Worm (Caenorhabditis elegans) whole organism, young adult: ENCODE results near the gene gei-8.

Experiments
- B0019.2 ChIP-seq: fragments of 200-800 bp; sonication (Bioruptor generic); conservative IDR thresholded peaks from 2 replicates; pipeline ENCODE4 v1.3.6; 2022; ENCODE audit warnings: missing genetic modification reagents, missing genetic modification characterization, missing compliant biosample characterization
- B0261.1 ChIP-seq: sonication (generic microtip); optimal IDR thresholded peaks from 2 replicates; lab custom pipeline; 2016; ENCODE audit warnings: mild to moderate bottlenecking, missing genetic modification characterization, moderate library complexity, missing compliant biosample characterization
- B0336.3 ChIP-seq: fragments of 200-800 bp; sonication (Bioruptor generic); IDR thresholded peaks from 2 replicates; pipeline ENCODE4 v1.3.6; 2022; ENCODE audit warnings: missing genetic modification characterization, missing compliant biosample characterization
- D2030.7 ChIP-seq: fragments of 200-800 bp; sonication (Bioruptor generic); IDR thresholded peaks from 2 replicates; pipeline ENCODE4 v1.3.6; 2022; ENCODE audit warnings: missing genetic modification reagents, missing genetic modification characterization, missing compliant biosample characterization
- F10E7.11 ChIP-seq: sonication (generic microtip); optimal IDR thresholded peaks from 2 replicates; lab custom pipeline; 2017; ENCODE audit warnings: mild to moderate bottlenecking, missing genetic modification characterization, moderate library complexity, missing compliant biosample characterization
- F22D6.2 ChIP-seq: sonication (generic microtip); optimal IDR thresholded peaks from 2 replicates; lab custom pipeline; 2016; ENCODE audit warnings: mild to moderate bottlenecking, missing genetic modification characterization, missing compliant biosample characterization
- F33H1.4 ChIP-seq: fragments of 200-800 bp; sonication (Bioruptor generic); IDR thresholded peaks from 2 replicates; pipeline ENCODE4 v1.3.6; 2022; ENCODE audit warnings: missing genetic modification reagents, missing genetic modification characterization, missing compliant biosample characterization
- F37B4.10 ChIP-seq: fragments of 200-800 bp; sonication (Bioruptor generic); IDR thresholded peaks from 2 replicates; pipeline ENCODE4 v1.3.6; 2022; ENCODE audit warnings: missing genetic modification characterization, missing compliant biosample characterization
- K12H6.12 ChIP-seq: fragments of 200-800 bp; sonication (Bioruptor generic); optimal IDR thresholded peaks from 2 replicates; lab custom pipeline; 2018; ENCODE audit warnings: mild to moderate bottlenecking, missing genetic modification characterization, missing compliant biosample characterization
- Y56A3A.18 ChIP-seq: fragments of 200-800 bp; sonication (Bioruptor generic); IDR thresholded peaks from 2 replicates; pipeline ENCODE4 v1.3.6; 2022; ENCODE audit warnings: missing genetic modification reagents, missing genetic modification characterization, missing compliant biosample characterization
- Y79H2A.3 ChIP-seq: fragments of 200-800 bp; sonication (Bioruptor generic); conservative IDR thresholded peaks from 2 replicates; pipeline ENCODE4 v1.3.6; 2022; ENCODE audit warnings: missing genetic modification reagents, missing genetic modification characterization, missing compliant biosample characterization
- Y95B8A.8 ChIP-seq: fragments of 200-800 bp; sonication (Bioruptor generic); IDR thresholded peaks from 2 replicates; pipeline ENCODE4 v1.3.6; 2022; ENCODE audit warnings: missing genetic modification reagents, missing genetic modification characterization, missing compliant biosample characterization
- ZK185.1 ChIP-seq: sonication (generic microtip); optimal IDR thresholded peaks from 2 replicates; lab custom pipeline; 2016; ENCODE audit warnings: mild to moderate bottlenecking, missing genetic modification characterization, missing compliant biosample characterization; ENCODE audit not compliant: poor library complexity, severe bottlenecking
- aptf-2 ChIP-seq: fragments of 200-800 bp; sonication (Bioruptor generic); conservative IDR thresholded peaks from 2 replicates; pipeline ENCODE4 v1.3.6; 2022; ENCODE audit warnings: missing genetic modification reagents, missing genetic modification characterization, missing compliant biosample characterization
- attf-5 ChIP-seq: fragments of 200-800 bp; sonication (Bioruptor generic); optimal IDR thresholded peaks from 2 replicates; lab custom pipeline; 2018; ENCODE audit warnings: mild to moderate bottlenecking, missing genetic modification characterization, missing compliant biosample characterization
- ccch-3 ChIP-seq: fragments of 200-800 bp; sonication (Bioruptor generic); optimal IDR thresholded peaks from 2 replicates; lab custom pipeline; 2018; ENCODE audit warnings: mild to moderate bottlenecking, missing genetic modification characterization, missing compliant biosample characterization
- cebp-1 ChIP-seq, 2 experiments: fragments of 200-800 bp in 1 of 2; sonication (Bioruptor generic) in 1 of 2; sonication (generic microtip) in 1 of 2; IDR thresholded peaks in 1 of 2; optimal IDR thresholded peaks in 1 of 2; 2 replicates each; pipeline versions ENCODE4 v1.3.6 to Lab custom; 2017 to 2022; ENCODE audit warnings: missing compliant biosample characterization in 2 of 2, missing genetic modification characterization in 2 of 2, mild to moderate bottlenecking in 1 of 2, missing genetic modification reagents in 1 of 2, moderate library complexity in 1 of 2
- ceh-58 ChIP-seq: fragments of 200-800 bp; sonication (Bioruptor generic); IDR thresholded peaks from 2 replicates; pipeline ENCODE4 v1.3.6; 2022; ENCODE audit warnings: missing genetic modification characterization, missing compliant biosample characterization
- ceh-91 ChIP-seq: fragments of 200-800 bp; sonication (Bioruptor generic); IDR thresholded peaks from 2 replicates; pipeline ENCODE4 v1.3.6; 2022; ENCODE audit warnings: missing genetic modification reagents, missing genetic modification characterization, missing compliant biosample characterization
- dpff-1 ChIP-seq: sonication (generic microtip); optimal IDR thresholded peaks from 2 replicates; lab custom pipeline; 2017; ENCODE audit warnings: mild to moderate bottlenecking, missing genetic modification characterization, missing compliant biosample characterization
- dpl-1 ChIP-seq: fragments of 150-350 bp; optimal IDR thresholded peaks from 2 replicates; lab custom pipeline; 2014; ENCODE audit warnings: missing biosample characterization, missing genetic modification reagents, missing genetic modification characterization
- hlh-26 ChIP-seq: fragments of 200-800 bp; sonication (Bioruptor generic); conservative IDR thresholded peaks from 2 replicates; pipeline ENCODE4 v1.3.6; 2022; ENCODE audit warnings: missing genetic modification reagents, missing genetic modification characterization, missing compliant biosample characterization
- hmg-1.2 ChIP-seq: fragments of 200-800 bp; sonication (Bioruptor generic); IDR thresholded peaks from 2 replicates; pipeline ENCODE4 v1.3.6; 2022; ENCODE audit warnings: missing genetic modification reagents, missing genetic modification characterization, missing compliant biosample characterization
- hmg-20 ChIP-seq: fragments of 200-800 bp; sonication (Bioruptor generic); IDR thresholded peaks from 2 replicates; pipeline ENCODE4 v1.3.6; 2022; ENCODE audit warnings: missing genetic modification reagents, missing genetic modification characterization, missing compliant biosample characterization
- lin-26 ChIP-seq: fragments of 200-800 bp; sonication (Bioruptor generic); IDR thresholded peaks from 2 replicates; pipeline ENCODE4 v1.3.6; 2022; ENCODE audit warnings: missing genetic modification reagents, missing genetic modification characterization, missing compliant biosample characterization
- lin-54 ChIP-seq: fragments of 200-800 bp; sonication (Bioruptor generic); optimal IDR thresholded peaks from 2 replicates; lab custom pipeline; 2018; ENCODE audit warnings: mild to moderate bottlenecking, missing genetic modification characterization, missing compliant biosample characterization
- lsl-1 ChIP-seq: fragments of 200-800 bp; sonication (Bioruptor generic); optimal IDR thresholded peaks from 2 replicates; lab custom pipeline; 2018; ENCODE audit warnings: mild to moderate bottlenecking, missing genetic modification characterization, moderate library complexity, missing compliant biosample characterization
- madf-3 ChIP-seq: fragments of 200-800 bp; sonication (Bioruptor generic); IDR thresholded peaks from 2 replicates; pipeline ENCODE4 v1.3.6; 2022; ENCODE audit warnings: missing genetic modification reagents, missing genetic modification characterization, missing compliant biosample characterization
- mxl-1 ChIP-seq: sonication (generic microtip); optimal IDR thresholded peaks from 2 replicates; lab custom pipeline; 2016; ENCODE audit warnings: missing genetic modification characterization, missing compliant biosample characterization
- nfya-1 ChIP-seq: sonication (generic microtip); optimal IDR thresholded peaks from 2 replicates; lab custom pipeline; 2017; ENCODE audit warnings: antibody characterized with exemption, missing compliant biosample characterization, missing genetic modification characterization, borderline replicate concordance; ENCODE audit not compliant: insufficient read depth
- nhr-27 ChIP-seq: fragments of 200-800 bp; sonication (Bioruptor generic); optimal IDR thresholded peaks from 2 replicates; lab custom pipeline; 2018; ENCODE audit warnings: mild to moderate bottlenecking, missing genetic modification characterization, moderate library complexity, missing compliant biosample characterization
- nhr-80 ChIP-seq: sonication (generic microtip); optimal IDR thresholded peaks from 2 replicates; lab custom pipeline; 2016; ENCODE audit warnings: missing genetic modification characterization, missing compliant biosample characterization
- pha-4 ChIP-seq: fragments of 150-350 bp; sonication (generic microtip); optimal IDR thresholded peaks from 2 replicates; lab custom pipeline; 2014; ENCODE audit warnings: missing biosample characterization, missing genetic modification reagents, missing genetic modification characterization
- rcor-1 ChIP-seq: fragments of 200-800 bp; sonication (Bioruptor generic); IDR thresholded peaks from 2 replicates; pipeline ENCODE4 v1.3.6; 2022; ENCODE audit warnings: missing genetic modification reagents, missing genetic modification characterization, missing compliant biosample characterization
- rec-8 ChIP-seq, 2 experiments: sonication (generic microtip); optimal IDR thresholded peaks; 2 replicates each; lab custom pipeline; 2016; ENCODE audit warnings: mild to moderate bottlenecking in 2 of 2, missing genetic modification characterization in 2 of 2, missing genetic modification reagents in 2 of 2, missing genotype in 2 of 2, missing biosample characterization in 1 of 2, missing compliant biosample characterization in 1 of 2, moderate library complexity in 1 of 2
- sdz-38 ChIP-seq: sonication (generic microtip); optimal IDR thresholded peaks from 2 replicates; lab custom pipeline; 2016; ENCODE audit warnings: missing genotype, missing genetic modification characterization, missing compliant biosample characterization
- snpc-3.4 ChIP-seq: sonication (generic microtip); optimal IDR thresholded peaks from 2 replicates; lab custom pipeline; 2017; ENCODE audit warnings: missing genetic modification characterization, mild to moderate bottlenecking, missing compliant biosample characterization, antibody characterized with exemption, moderate library complexity, missing genotype, missing genetic modification reagents
- somi-1 ChIP-seq: fragments of 200-800 bp; sonication (Bioruptor generic); optimal IDR thresholded peaks from 2 replicates; lab custom pipeline; 2018; ENCODE audit warnings: mild to moderate bottlenecking, missing genetic modification characterization, missing compliant biosample characterization
- sptf-2 ChIP-seq: fragments of 200-800 bp; sonication (Bioruptor generic); optimal IDR thresholded peaks from 2 replicates; lab custom pipeline; 2018; ENCODE audit warnings: mild to moderate bottlenecking, missing genetic modification characterization, missing compliant biosample characterization
- tbp1 ChIP-seq: fragments of 200-800 bp; sonication (Bioruptor generic); optimal IDR thresholded peaks from 2 replicates; lab custom pipeline; 2018; ENCODE audit warnings: mild to moderate bottlenecking, missing genetic modification characterization, missing compliant biosample characterization
- tlf-1 ChIP-seq: fragments of 200-800 bp; sonication (Bioruptor generic); optimal IDR thresholded peaks from 2 replicates; lab custom pipeline; 2018; ENCODE audit warnings: mild to moderate bottlenecking, missing genetic modification characterization, missing compliant biosample characterization
- unc-62 ChIP-seq: fragments of 150-350 bp; optimal IDR thresholded peaks from 2 replicates; lab custom pipeline; 2014; ENCODE audit warnings: missing biosample characterization, missing genetic modification reagents, missing genetic modification characterization
- zfh-2 ChIP-seq: fragments of 200-800 bp; sonication (Bioruptor generic); conservative IDR thresholded peaks from 2 replicates; pipeline ENCODE4 v1.3.6; 2022; ENCODE audit warnings: missing genetic modification reagents, missing genetic modification characterization, missing compliant biosample characterization
- ztf-18 ChIP-seq: sonication (generic microtip); optimal IDR thresholded peaks from 2 replicates; lab custom pipeline; 2016; ENCODE audit warnings: missing genotype, mild to moderate bottlenecking, missing genetic modification characterization, missing compliant biosample characterization
- ztf-25 ChIP-seq: fragments of 200-800 bp; sonication (Bioruptor generic); IDR thresholded peaks from 2 replicates; pipeline ENCODE4 v1.3.6; 2022; ENCODE audit warnings: missing genetic modification reagents, missing genetic modification characterization, missing compliant biosample characterization
- ztf-6 ChIP-seq: fragments of 200-800 bp; sonication (Bioruptor generic); IDR thresholded peaks from 2 replicates; pipeline ENCODE4 v1.3.6; 2022; ENCODE audit warnings: missing genetic modification reagents, missing genetic modification characterization, missing compliant biosample characterization

gei-8 gene

DNA sequence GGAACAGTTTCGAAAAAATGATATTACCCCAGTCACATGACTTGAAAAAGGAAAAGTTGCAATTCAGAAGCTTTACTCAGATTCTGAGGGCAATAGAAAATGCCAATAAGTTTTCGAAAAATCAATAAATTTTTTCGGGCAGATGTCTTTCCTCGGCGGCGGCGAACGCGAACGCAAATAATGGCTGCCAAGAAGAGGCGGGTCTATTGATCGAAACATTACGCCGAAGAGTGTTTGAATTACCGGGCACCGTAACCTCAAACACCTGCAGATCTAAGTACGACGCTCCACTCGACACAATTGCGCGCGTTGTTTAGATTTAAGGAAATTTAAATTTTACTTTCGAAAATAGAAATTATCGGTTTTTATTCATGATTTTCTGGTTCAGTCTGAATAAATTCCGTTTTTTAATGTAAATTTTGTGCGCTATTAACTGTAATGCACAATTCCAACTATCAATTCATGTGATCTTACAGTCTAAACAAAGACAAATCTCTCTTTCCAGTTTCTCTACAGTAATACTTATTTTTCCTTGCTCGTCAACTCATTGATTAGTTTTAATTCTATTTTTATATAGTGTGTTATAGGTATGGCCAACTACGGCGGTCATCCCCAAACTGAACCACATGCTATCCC lies 42.9 kb upstream of the gei-8 start, which contains the start of gene prp-8 (continued):
- TF ChIP-seq Y56A3A.18 (GFP tag; lab: Robert Waterston, UW) (no peak), madf-3 (no peak), mxl-1 (tag; lab: Kevin White, UChicago) (no peak), hmg-20 (GFP tag; lab: Robert Waterston, UW) (no peak), somi-1 (GFP tag; lab: Kevin White, UChicago) (no peak), ccch-3 (GFP tag; lab: Kevin White, UChicago) (no peak), K12H6.12 (tag; lab: Kevin White, UChicago) (peak; percentile 72), nhr-27 (tag; lab: Kevin White, UChicago) (no peak), B0019.2 (GFP tag; lab: Robert Waterston, UW) (0 out of 2 replicates have a peak, but pooled peaks have one; percentile 9), unc-62 (GFP tag; lab: Kevin White, UChicago) (no peak), ztf-25 (GFP tag; lab: Robert Waterston, UW) (no peak), ztf-6 (GFP tag; lab: Robert Waterston, UW) (no peak), F37B4.10 (GFP tag; lab: Robert Waterston, UW) (no peak), ztf-18 (peak; percentile 42), cebp-1 (GFP tag; IDR thresholded peaks at IDR 0.05; lab: Robert Waterston, UW) (peak; percentile 31; the same call in 1 of the 2 replicates), cebp-1 (tag; optimal IDR thresholded peaks at IDR 0.05; lab: Kevin White, UChicago) (peak; percentile 67), nfya-1 (no peak), sdz-38 (tag; lab: Kevin White, UChicago) (no peak), Y79H2A.3 (no peak), lsl-1 (GFP tag; lab: Kevin White, UChicago) (peak; percentile 86), attf-5 (GFP tag; lab: Kevin White, UChicago) (peak; percentile 98), rec-8 (tag; optimal IDR thresholded peaks at IDR 0.05; lab: Kevin White, UChicago) (no peak), F10E7.11 (tag; lab: Kevin White, UChicago) (no peak), D2030.7 (peak; percentile 46), aptf-2 (no peak), F22D6.2 (tag; lab: Kevin White, UChicago) (no peak), dpff-1 (no peak), hmg-1.2 (GFP tag; lab: Robert Waterston, UW) (peak; percentile 60), zfh-2 (GFP tag; lab: Robert Waterston, UW) (no peak; the same call in 1 of the 2 replicates), ceh-58 (GFP tag; lab: Robert Waterston, UW) (no peak), ceh-91 (GFP tag; lab: Robert Waterston, UW) (peak; percentile 56), tbp1 (peak; percentile 64), ZK185.1 (tag; lab: Kevin White, UChicago) (peak; percentile 75), snpc-3.4 (tag; lab: Kevin White, UChicago) (peak; percentile 18), pha-4 (tag; lab: Kevin White, UChicago) (peak; percentile 85), dpl-1 (peak; percentile 79), hlh-26 (no peak), F33H1.4 (GFP tag; lab: Robert Waterston, UW) (peak; percentile 57), nhr-80 (peak; percentile 50), tlf-1 (GFP tag; lab: Kevin White, UChicago) (peak; percentile 44), Y95B8A.8 (GFP tag; lab: Robert Waterston, UW) (no peak), lin-54 (GFP tag; lab: Kevin White, UChicago) (peak; percentile 95), lin-26 (GFP tag; lab: Robert Waterston, UW) (no peak), sptf-2 (GFP tag; lab: Kevin White, UChicago) (no peak), B0261.1 (peak; percentile 15), rcor-1 (GFP tag; lab: Robert Waterston, UW) (0 out of 2 replicates have a peak, but pooled peaks have one; percentile 37), B0336.3 (GFP tag; lab: Robert Waterston, UW) (peak; percentile 34; the same call in 1 of the 2 replicates)
